Worm (Caenorhabditis elegans) whole organism, L4 larva: ENCODE results near the gene sur-5.

Source experiments
- T20F7.1 ChIP-seq: fragments of 200-800 bp; sonication (Bioruptor generic); optimal IDR thresholded peaks from 2 replicates; lab custom pipeline; 2018; ENCODE audit warnings: mild to moderate bottlenecking, missing genetic modification characterization, missing compliant biosample characterization
- T26A8.4 ChIP-seq: fragments of 200-800 bp; sonication (Bioruptor generic); IDR thresholded peaks from 2 replicates; pipeline ENCODE4 v1.3.6; 2022; ENCODE audit warnings: missing genetic modification characterization, missing compliant biosample characterization
- aha-1 ChIP-seq: fragments of 150-350 bp; peaks from one replicate; lab custom pipeline; 2014; ENCODE audit warnings: missing biosample characterization, missing genetic modification characterization
- arid-1 ChIP-seq: fragments of 200-800 bp; sonication (Bioruptor generic); conservative IDR thresholded peaks from 2 replicates; pipeline ENCODE4 v1.3.6; 2022; ENCODE audit warnings: missing genetic modification reagents, missing genetic modification characterization, missing compliant biosample characterization
- ceh-28 ChIP-seq: fragments of 150-350 bp; optimal IDR thresholded peaks from 2 replicates; lab custom pipeline; 2014; ENCODE audit warnings: missing biosample characterization, missing genetic modification reagents, missing genetic modification characterization
- ceh-44 ChIP-seq: fragments of 200-800 bp; sonication (Bioruptor generic); IDR thresholded peaks from 2 replicates; pipeline ENCODE4 v1.3.6; 2022; ENCODE audit warnings: missing genetic modification reagents, missing genetic modification characterization, missing compliant biosample characterization
- daf-12 ChIP-seq: fragments of 150-350 bp; optimal IDR thresholded peaks from 2 replicates; lab custom pipeline; 2014; ENCODE audit warnings: missing biosample characterization, missing genetic modification reagents, missing genetic modification characterization
- daf-16 ChIP-seq, 3 experiments: sonication (generic microtip); optimal IDR thresholded peaks; 2 replicates each; lab custom pipeline; 2016 to 2017; ENCODE audit warnings: missing genetic modification characterization in 3 of 3, missing genetic modification reagents in 3 of 3, mild to moderate bottlenecking in 2 of 3, missing compliant biosample characterization in 2 of 3, missing biosample characterization in 1 of 3, moderate library complexity in 1 of 3
- dmd-6 ChIP-seq: fragments of 200-800 bp; sonication (Bioruptor generic); IDR thresholded peaks from 2 replicates; pipeline ENCODE4 v1.3.6; 2022; ENCODE audit warnings: missing genetic modification reagents, missing genetic modification characterization, missing compliant biosample characterization
- dmd-8 ChIP-seq: fragments of 200-800 bp; sonication (Bioruptor generic); IDR thresholded peaks from 2 replicates; pipeline ENCODE4 v1.3.6; 2022; ENCODE audit warnings: missing genetic modification characterization, missing compliant biosample characterization
- dmd-9 ChIP-seq: fragments of 200-800 bp; sonication (Bioruptor generic); IDR thresholded peaks from 2 replicates; pipeline ENCODE4 v1.3.6; 2022; ENCODE audit warnings: missing genetic modification reagents, missing genetic modification characterization, missing compliant biosample characterization
- dve-1 ChIP-seq: sonication (generic microtip); optimal IDR thresholded peaks from 2 replicates; lab custom pipeline; 2017; ENCODE audit warnings: antibody characterized with exemption, mild to moderate bottlenecking, missing genetic modification characterization, missing compliant biosample characterization; ENCODE audit not compliant: insufficient read depth
- fos-1 ChIP-seq: fragments of 150-350 bp; optimal IDR thresholded peaks from 2 replicates; lab custom pipeline; 2014; ENCODE audit warnings: missing biosample characterization, missing genetic modification characterization
- hlh-11 ChIP-seq: fragments of 200-800 bp; sonication (Bioruptor generic); optimal IDR thresholded peaks from 2 replicates; lab custom pipeline; 2018; ENCODE audit warnings: mild to moderate bottlenecking, missing genetic modification characterization, missing compliant biosample characterization
- hlh-30 ChIP-seq: sonication (generic microtip); optimal IDR thresholded peaks from 2 replicates; lab custom pipeline; 2017; ENCODE audit warnings: antibody characterized with exemption, mild to moderate bottlenecking, missing genetic modification characterization, missing compliant biosample characterization; ENCODE audit not compliant: insufficient read depth
- lin-15B ChIP-seq: fragments of 150-350 bp; sonication (generic microtip); optimal IDR thresholded peaks from 3 replicates; lab custom pipeline; 2014; ENCODE audit warnings: missing biosample characterization, missing genetic modification characterization
- lin-29 ChIP-seq: fragments of 200-800 bp; sonication (Bioruptor generic); IDR thresholded peaks from 2 replicates; pipeline ENCODE4 v1.3.6; 2022; ENCODE audit warnings: missing genetic modification reagents, missing genetic modification characterization, missing compliant biosample characterization
- lsy-2 ChIP-seq, 2 experiments: fragments of 150-350 bp in 1 of 2; sonication (generic microtip) in 1 of 2; optimal IDR thresholded peaks; 2 replicates each; lab custom pipeline; 2014 to 2017; ENCODE audit warnings: missing biosample characterization in 2 of 2, missing genetic modification characterization in 2 of 2
- mdl-1 ChIP-seq, 2 experiments: fragments of 150-350 bp in 1 of 2; sonication (generic microtip) in 1 of 2; optimal IDR thresholded peaks; 2 replicates each; lab custom pipeline; 2014 to 2017; ENCODE audit warnings: missing biosample characterization in 2 of 2, missing genetic modification characterization in 2 of 2
- mep-1 ChIP-seq: fragments of 150-350 bp; sonication (generic microtip); optimal IDR thresholded peaks from 3 replicates; lab custom pipeline; 2014; ENCODE audit warnings: missing biosample characterization, missing genetic modification characterization
- mes-2 ChIP-seq: sonication (generic microtip); optimal IDR thresholded peaks from 2 replicates; lab custom pipeline; 2016; ENCODE audit warnings: missing genotype, mild to moderate bottlenecking, missing genetic modification characterization, missing compliant biosample characterization; ENCODE audit not compliant: poor library complexity, severe bottlenecking
- mxl-3 ChIP-seq: fragments of 200-800 bp; sonication (Bioruptor generic); optimal IDR thresholded peaks from 2 replicates; lab custom pipeline; 2018; ENCODE audit warnings: mild to moderate bottlenecking, missing genetic modification characterization, missing compliant biosample characterization
- nhr-102 ChIP-seq: sonication (generic microtip); optimal IDR thresholded peaks from 2 replicates; lab custom pipeline; 2016; ENCODE audit warnings: mild to moderate bottlenecking, missing genetic modification characterization, moderate library complexity, missing compliant biosample characterization
- nhr-28 ChIP-seq: fragments of 150-350 bp; optimal IDR thresholded peaks from 2 replicates; lab custom pipeline; 2014; ENCODE audit warnings: missing biosample characterization, missing genetic modification characterization
- nhr-48 ChIP-seq: sonication (generic microtip); optimal IDR thresholded peaks from 2 replicates; lab custom pipeline; 2016; ENCODE audit warnings: mild to moderate bottlenecking, missing genetic modification characterization, missing compliant biosample characterization
- nhr-6 ChIP-seq: fragments of 150-350 bp; optimal IDR thresholded peaks from 2 replicates; lab custom pipeline; 2014; ENCODE audit warnings: missing biosample characterization, missing genetic modification characterization
- nhr-76 ChIP-seq: fragments of 150-350 bp; optimal IDR thresholded peaks from 2 replicates; lab custom pipeline; 2014; ENCODE audit warnings: missing biosample characterization, missing genetic modification characterization
- nhr-77 ChIP-seq: fragments of 150-350 bp; optimal IDR thresholded peaks from 2 replicates; lab custom pipeline; 2014; ENCODE audit warnings: missing biosample characterization, missing genetic modification characterization
- php-3 ChIP-seq: fragments of 200-800 bp; sonication (Bioruptor generic); IDR thresholded peaks from 2 replicates; pipeline ENCODE4 v1.3.6; 2022; ENCODE audit warnings: missing genetic modification reagents, missing genetic modification characterization, missing compliant biosample characterization
- pqm-1 ChIP-seq: sonication (generic microtip); optimal IDR thresholded peaks from 2 replicates; lab custom pipeline; 2017; ENCODE audit warnings: missing biosample characterization, missing genetic modification characterization
- snpc-4 ChIP-seq: fragments of 150-350 bp; optimal IDR thresholded peaks from 2 replicates; lab custom pipeline; 2014; ENCODE audit warnings: missing biosample characterization, missing genetic modification characterization
- spr-3 ChIP-seq: fragments of 200-800 bp; sonication (Bioruptor generic); optimal IDR thresholded peaks from 2 replicates; lab custom pipeline; 2018; ENCODE audit warnings: mild to moderate bottlenecking, missing genetic modification characterization, missing compliant biosample characterization
- tra-1 ChIP-seq: fragments of 200-800 bp; sonication (Bioruptor generic); IDR thresholded peaks from 2 replicates; pipeline ENCODE4 v1.3.6; 2022; ENCODE audit warnings: missing genetic modification reagents, missing genetic modification characterization, missing compliant biosample characterization
- unc-62 ChIP-seq, 3 experiments: fragments of 150-350 bp in 1 of 3; sonication (generic microtip); optimal IDR thresholded peaks in 2 of 3; peaks in 1 of 3; 1 replicate in 1 of 3; 2 replicates in 2 of 3; lab custom pipeline; 2014 to 2017; ENCODE audit warnings: missing biosample characterization in 3 of 3, missing genetic modification characterization in 3 of 3, missing genetic modification reagents in 3 of 3, missing genotype in 1 of 3
- zag-1 ChIP-seq: fragments of 150-350 bp; optimal IDR thresholded peaks from 2 replicates; lab custom pipeline; 2014; ENCODE audit warnings: missing biosample characterization, missing genetic modification characterization
- zip-11 ChIP-seq: fragments of 200-800 bp; sonication (Bioruptor generic); IDR thresholded peaks from 2 replicates; pipeline ENCODE4 v1.3.6; 2022; ENCODE audit warnings: missing genetic modification characterization, missing compliant biosample characterization
- zip-2 ChIP-seq: fragments of 150-350 bp; optimal IDR thresholded peaks from 2 replicates; lab custom pipeline; 2014; ENCODE audit warnings: missing biosample characterization, missing genetic modification characterization

Gene sur-5

DNA sequence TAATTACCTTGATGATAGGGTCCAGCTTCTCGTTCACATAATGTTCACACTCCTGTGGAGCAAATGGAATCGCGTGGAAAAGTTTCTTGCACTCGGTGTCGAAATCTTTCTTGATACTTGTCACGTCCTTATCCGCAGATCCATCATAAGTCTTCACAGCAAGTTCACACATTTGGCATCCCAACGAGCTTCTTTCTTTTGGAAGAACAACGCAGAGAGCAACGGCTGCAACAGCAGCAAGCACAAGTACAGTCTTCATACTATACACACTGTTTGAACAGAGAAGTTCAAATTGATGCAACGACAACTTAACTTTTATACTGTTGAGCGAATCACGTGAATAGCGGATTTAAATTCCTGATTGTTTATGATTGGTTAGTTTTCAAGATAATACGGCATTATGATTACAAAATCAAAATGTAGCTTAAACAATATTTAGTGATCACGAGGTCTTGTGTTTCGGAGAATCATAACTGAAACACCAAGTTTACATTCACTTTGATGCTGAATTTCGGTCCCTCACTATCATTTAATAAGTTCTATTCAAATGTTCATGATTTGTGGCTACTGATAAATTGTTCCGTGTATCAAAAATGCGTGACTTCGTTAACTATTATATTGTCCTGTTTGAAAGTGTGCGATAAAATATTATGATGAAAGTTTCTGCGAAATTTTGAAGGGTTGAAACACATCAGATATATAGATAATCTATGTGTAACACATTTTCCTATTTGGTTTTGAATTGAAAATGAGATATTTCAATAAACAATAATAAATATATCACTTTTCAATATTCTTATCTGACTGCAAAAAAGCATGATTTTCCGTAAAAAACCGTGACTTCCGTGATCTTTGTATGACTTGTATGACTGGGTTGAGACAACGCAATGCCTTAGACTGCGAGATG, 11.4 kb upstream of the sur-5 start, which contains the start of the genes spp-2 and spp-6 (continued):
- no peak for TF ChIP-seq ceh-44 (GFP tag; lab: Robert Waterston, UW)
- TF ChIP-seq lin-15B (tag; lab: Kevin White, UChicago) = no peak
- no peak for TF ChIP-seq dmd-8 (GFP tag; lab: Robert Waterston, UW)
- TF ChIP-seq arid-1 (GFP tag; lab: Robert Waterston, UW) = no peak
- no peak for TF ChIP-seq daf-12 (tag; lab: Kevin White, UChicago)
- peak; percentile 0 for TF ChIP-seq nhr-77 (tag; lab: Kevin White, UChicago)
- TF ChIP-seq dmd-9 (GFP tag; lab: Robert Waterston, UW) = no peak
- TF ChIP-seq nhr-76 (tag; lab: Kevin White, UChicago) = no peak
- no peak for TF ChIP-seq lin-29
- peak; percentile 53 for TF ChIP-seq nhr-6 (tag; lab: Kevin White, UChicago)
- TF ChIP-seq snpc-4 (tag; lab: Kevin White, UChicago) = no peak
- peak; percentile 86 for TF ChIP-seq dve-1 (tag; lab: Kevin White, UChicago)
- no peak for TF ChIP-seq zag-1 (tag; lab: Kevin White, UChicago)
- no peak for TF ChIP-seq zip-2 (tag; lab: Kevin White, UChicago)

DNA sequence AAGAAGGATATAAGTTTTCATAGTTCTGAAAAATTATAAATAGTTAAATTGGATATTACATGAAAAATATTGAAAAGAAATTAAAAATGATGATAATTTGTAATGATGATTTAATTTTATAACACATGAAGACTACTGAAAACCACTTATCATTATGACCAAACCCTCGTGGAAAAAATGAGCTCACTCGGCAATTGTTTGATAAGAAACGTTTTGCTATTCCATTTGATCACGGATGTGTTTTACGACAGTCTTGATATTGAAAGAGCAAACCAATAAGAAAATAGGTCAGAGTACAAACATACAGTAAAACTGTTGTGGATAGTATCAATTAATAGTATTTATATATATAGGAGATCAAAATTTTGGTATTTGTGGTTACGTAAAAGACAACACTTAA, 10.0 kb upstream of the sur-5 start, which contains the start of gene spp-3:
TSS of gene spp-3 (minus strand) at position 25 of the 400 bp plus-strand sequence.
- TF ChIP-seq nhr-76 (tag; lab: Kevin White, UChicago) (no peak), mes-2 (peak; percentile 31), tra-1 (GFP tag; lab: Robert Waterston, UW) (0 out of 2 replicates have a peak, but pooled peaks have one; percentile 45), nhr-48 (tag; lab: Kevin White, UChicago) (peak; percentile 43), dmd-6 (peak; percentile 89), aha-1 (peak; percentile 15), spr-3 (GFP tag; lab: Kevin White, UChicago) (no peak), mdl-1 (tag; optimal IDR thresholded peaks at IDR 0.05; lab: Kevin White, UChicago) (peak in 1 of 2 experiments; percentile 60), nhr-28 (tag; lab: Kevin White, UChicago) (peak; percentile 79), dve-1 (tag; lab: Kevin White, UChicago) (peak; percentile 85), nhr-77 (tag; lab: Kevin White, UChicago) (peak; percentile 39), zip-11 (GFP tag; lab: Robert Waterston, UW) (no peak), daf-16 (GFP tag; optimal IDR thresholded peaks at IDR 0.05; lab: Kevin White, UChicago) (peak in 1 of 2 experiments; percentile 43), daf-16 (tag; optimal IDR thresholded peaks at IDR 0.05; lab: Kevin White, UChicago) (peak; percentile 90), php-3 (GFP tag; lab: Robert Waterston, UW) (peak; percentile 89), ceh-28 (tag; lab: Kevin White, UChicago) (no peak), fos-1 (tag; lab: Kevin White, UChicago) (no peak), pqm-1 (peak; percentile 90), T20F7.1 (peak; percentile 42), unc-62 (GFP tag; optimal IDR thresholded peaks at IDR 0.05 in 1 of 2; lab: Kevin White, UChicago) (no peak), unc-62 (tag; optimal IDR thresholded peaks at IDR 0.05; lab: Kevin White, UChicago) (no peak), hlh-11 (tag; lab: Kevin White, UChicago) (peak; percentile 73), mep-1 (tag; lab: Kevin White, UChicago) (peak; percentile 49), nhr-102 (tag; lab: Kevin White, UChicago) (peak; percentile 56), lsy-2 (tag; optimal IDR thresholded peaks at IDR 0.05; lab: Kevin White, UChicago) (peak in 1 of 2 experiments; percentile 67), T26A8.4 (GFP tag; lab: Robert Waterston, UW) (0 out of 2 replicates have a peak, but pooled peaks have one; percentile 44), hlh-30 (tag; lab: Kevin White, UChicago) (peak; percentile 54), mxl-3 (peak; percentile 24)
